Worm (Caenorhabditis elegans) whole organism, early embryonic: Measurements from ENCODE around the gene T25B6.5.

Source experiments
- B0310.2 ChIP-seq: sonication (generic microtip); optimal IDR thresholded peaks from 2 replicates; lab custom pipeline; 2016; ENCODE audit warnings: mild to moderate bottlenecking, missing genetic modification characterization, missing compliant biosample characterization
- aly-1 ChIP-seq: sonication (generic microtip); optimal IDR thresholded peaks from 2 replicates; lab custom pipeline; 2016; ENCODE audit warnings: missing genetic modification characterization, missing compliant biosample characterization
- ama-1 ChIP-seq: fragments of 150-350 bp; optimal IDR thresholded peaks from 2 replicates; lab custom pipeline; 2014
- ceh-13 ChIP-seq: fragments of 200-800 bp; sonication (Bioruptor generic); optimal IDR thresholded peaks from 2 replicates; lab custom pipeline; 2018; ENCODE audit warnings: mild to moderate bottlenecking, missing genetic modification characterization, missing compliant biosample characterization
- ceh-36 ChIP-seq: sonication (generic microtip); optimal IDR thresholded peaks from 2 replicates; lab custom pipeline; 2016; ENCODE audit warnings: missing genetic modification characterization, inconsistent platforms, missing compliant biosample characterization
- ets-7 ChIP-seq: sonication (generic microtip); optimal IDR thresholded peaks from 2 replicates; lab custom pipeline; 2016; ENCODE audit warnings: missing genotype, missing genetic modification characterization, missing compliant biosample characterization
- flt-1 ChIP-seq: fragments of 200-800 bp; sonication (Bioruptor generic); IDR thresholded peaks from 2 replicates; pipeline ENCODE4 v1.3.6; 2022; ENCODE audit warnings: missing genetic modification characterization, missing compliant biosample characterization
- hmbx-1 ChIP-seq: sonication (generic microtip); optimal IDR thresholded peaks from 2 replicates; lab custom pipeline; 2016; ENCODE audit warnings: mild to moderate bottlenecking, missing genetic modification characterization, missing compliant biosample characterization
- hmg-4 ChIP-seq: fragments of 200-800 bp; sonication (Bioruptor generic); optimal IDR thresholded peaks from 2 replicates; lab custom pipeline; 2018; ENCODE audit warnings: mild to moderate bottlenecking, missing genetic modification characterization, missing compliant biosample characterization
- hnd-1 ChIP-seq: sonication (generic microtip); optimal IDR thresholded peaks from 2 replicates; lab custom pipeline; 2016; ENCODE audit warnings: missing genetic modification characterization, missing compliant biosample characterization
- scrt-1 ChIP-seq: fragments of 200-800 bp; sonication (Bioruptor generic); IDR thresholded peaks from 2 replicates; pipeline ENCODE4 v1.3.6; 2022; ENCODE audit warnings: missing genetic modification characterization, missing compliant biosample characterization
- sea-1 ChIP-seq: fragments of 200-800 bp; sonication (Bioruptor generic); conservative IDR thresholded peaks from 2 replicates; pipeline ENCODE4 v1.3.6; 2022; ENCODE audit warnings: missing genetic modification characterization, missing compliant biosample characterization
- tbx-11 ChIP-seq: fragments of 200-800 bp; sonication (Bioruptor generic); IDR thresholded peaks from 2 replicates; pipeline ENCODE4 v1.3.6; 2022; ENCODE audit warnings: missing genetic modification characterization, missing compliant biosample characterization
- tra-4 ChIP-seq: sonication (generic microtip); optimal IDR thresholded peaks from 2 replicates; lab custom pipeline; 2017; ENCODE audit warnings: missing genetic modification characterization, missing compliant biosample characterization

DNA sequence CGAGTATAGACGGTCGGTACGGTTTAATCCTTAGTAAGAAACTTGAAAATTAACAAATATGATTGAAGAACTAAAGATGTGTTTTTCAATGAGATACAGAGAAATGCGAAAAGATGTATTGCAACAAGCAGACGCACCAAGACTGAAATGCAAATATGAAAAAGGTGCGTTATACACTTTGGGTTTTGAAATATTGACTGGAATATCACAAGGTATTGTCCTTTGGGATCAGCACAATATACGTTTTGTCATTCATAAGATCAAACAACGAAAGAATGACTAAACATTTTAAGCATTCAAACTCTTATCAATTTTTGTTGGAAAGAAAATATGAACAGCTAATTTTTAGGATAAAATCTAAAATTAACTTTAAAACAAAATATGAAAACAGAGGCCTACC is 1.2 kb upstream of the T25B6.5 start, which contains the start of gene T25B6.6:
- TF ChIP-seq tra-4 (tag; lab: Kevin White, UChicago) (no peak), tbx-11 (GFP tag; lab: Robert Waterston, UW) (no peak), ama-1 (no peak), B0310.2 (no peak), scrt-1 (GFP tag; lab: Robert Waterston, UW) (no peak), flt-1 (no peak), ets-7 (no peak), hmbx-1 (tag; lab: Kevin White, UChicago) (no peak), hmg-4 (GFP tag; lab: Kevin White, UChicago) (no peak), hnd-1 (tag; lab: Kevin White, UChicago) (no peak), ceh-36 (tag; lab: Kevin White, UChicago) (no peak), aly-1 (tag; lab: Kevin White, UChicago) (no peak), sea-1 (GFP tag; lab: Robert Waterston, UW) (no peak), ceh-13 (no peak)
